Worm (Caenorhabditis elegans): Measurements from ENCODE around the gene F56H9.9.

F56H9.9 gene

ce11 chrV:12588030-12588429, 36.2 kb downstream of the F56H9.9 start, which contains the start of gene C14C10.1:
Gene C14C10.1 (plus strand): TSS chrV:12588330.
- TF ChIP-seq nhr-237 (tag; optimal IDR thresholded peaks at IDR 0.05): no peak
- TF ChIP-seq ceh-83 (GFP tag; optimal IDR thresholded peaks at IDR 0.05): no peak
- TF ChIP-seq elt-1 (tag; optimal IDR thresholded peaks at IDR 0.05; ENCODE audit: borderline replicate concordance, insufficient read depth): no peak

ce11 chrV:12586793-12587192, 37.5 kb downstream of the F56H9.9 start:
- no peak for TF ChIP-seq elt-1 (tag; optimal IDR thresholded peaks at IDR 0.05; ENCODE audit: borderline replicate concordance, insufficient read depth)
- TF ChIP-seq mls-2 (tag; optimal IDR thresholded peaks at IDR 0.05): no peak
- no peak for TF ChIP-seq mab-5 (tag; optimal IDR thresholded peaks at IDR 0.05)
- TF ChIP-seq pha-4 (tag; optimal IDR thresholded peaks at IDR 0.05): no peak
- TF ChIP-seq sptf-1 (tag; optimal IDR thresholded peaks at IDR 0.05): no peak
- no peak for TF ChIP-seq ztf-11 (tag; optimal IDR thresholded peaks at IDR 0.05)
- TF ChIP-seq flh-1 (GFP tag; optimal IDR thresholded peaks at IDR 0.05): no peak
- no peak for TF ChIP-seq elt-3 (tag; optimal IDR thresholded peaks at IDR 0.05)
- no peak for TF ChIP-seq lin-13 (tag; optimal IDR thresholded peaks at IDR 0.05)

- TF ChIP-seq sptf-1 (tag; optimal IDR thresholded peaks at IDR 0.05) (no peak), pha-4 (tag; optimal IDR thresholded peaks at IDR 0.05) (no peak), lsy-2 (tag; optimal IDR thresholded peaks at IDR 0.05) (no peak), elt-3 (tag; optimal IDR thresholded peaks at IDR 0.05) (no peak), unc-39 (tag; optimal IDR thresholded peaks at IDR 0.05) (no peak), blmp-1 (tag; optimal IDR thresholded peaks at IDR 0.05) (no peak), nhr-237 (tag; optimal IDR thresholded peaks at IDR 0.05) (no peak), nhr-76 (tag; optimal IDR thresholded peaks at IDR 0.05) (no peak), bed-3 (GFP tag; optimal IDR thresholded peaks at IDR 0.05) (no peak), lin-13 (tag; optimal IDR thresholded peaks at IDR 0.05) (no peak), mab-5 (tag; optimal IDR thresholded peaks at IDR 0.05) (no peak)
Observed at ce11 chrV:12584771-12585170, 39.5 kb downstream of the F56H9.9 start.

ce11 chrV:12583421-12583820, 40.9 kb downstream of the F56H9.9 start:
- TF ChIP-seq ces-1 (GFP tag; optimal IDR thresholded peaks at IDR 0.05) (peak; percentile 94), unc-39 (tag; optimal IDR thresholded peaks at IDR 0.05) (no peak)

- TF ChIP-seq ceh-39 (tag; optimal IDR thresholded peaks at IDR 0.05) (no peak), nhr-2 (tag; optimal IDR thresholded peaks at IDR 0.05) (no peak), sptf-1 (tag; optimal IDR thresholded peaks at IDR 0.05) (no peak), blmp-1 (tag; optimal IDR thresholded peaks at IDR 0.05) (no peak), lsy-2 (tag; optimal IDR thresholded peaks at IDR 0.05) (no peak), elt-1 (tag; optimal IDR thresholded peaks at IDR 0.05; ENCODE audit: borderline replicate concordance, insufficient read depth) (no peak), zip-8 (tag; optimal IDR thresholded peaks at IDR 0.05) (no peak), mep-1 (tag; optimal IDR thresholded peaks at IDR 0.05) (no peak), unc-39 (tag; optimal IDR thresholded peaks at IDR 0.05) (no peak), flh-1 (GFP tag; optimal IDR thresholded peaks at IDR 0.05) (no peak), sem-2 (GFP tag; optimal IDR thresholded peaks at IDR 0.05) (no peak), unc-120 (tag; optimal IDR thresholded peaks at IDR 0.05; ENCODE audit: poor library complexity, severe bottlenecking) (no peak), unc-62 (GFP tag; optimal IDR thresholded peaks at IDR 0.05) (no peak), drap-1 (GFP tag; optimal IDR thresholded peaks at IDR 0.05) (no peak)
Observed at ce11 chrV:12579299-12579698, 45.0 kb downstream of the F56H9.9 start, which contains the start of gene E02A10.3. Gene E02A10.3 (plus strand): TSS chrV:12579599.

ce11 chrV:12576495-12576947, 47.8 kb downstream of the F56H9.9 start, which contains the start of gene grl-23:
Gene grl-23 (minus strand): TSS chrV:12576897.
- TF ChIP-seq nhr-237 (tag; optimal IDR thresholded peaks at IDR 0.05) (no peak), unc-120 (tag; optimal IDR thresholded peaks at IDR 0.05; ENCODE audit: poor library complexity, severe bottlenecking) (no peak), flh-1 (GFP tag; optimal IDR thresholded peaks at IDR 0.05) (no peak), nhr-76 (tag; optimal IDR thresholded peaks at IDR 0.05) (no peak), mep-1 (tag; optimal IDR thresholded peaks at IDR 0.05) (no peak), ceh-43 (GFP tag; optimal IDR thresholded peaks at IDR 0.05) (no peak), ham-2 (GFP tag; optimal IDR thresholded peaks at IDR 0.05) (no peak), lsy-2 (tag; optimal IDR thresholded peaks at IDR 0.05) (no peak), cnd-1 (tag; optimal IDR thresholded peaks at IDR 0.05) (no peak), lin-13 (tag; optimal IDR thresholded peaks at IDR 0.05) (no peak), mab-5 (tag; optimal IDR thresholded peaks at IDR 0.05) (no peak), nhr-2 (tag; optimal IDR thresholded peaks at IDR 0.05) (no peak), M03D4.4 (tag; optimal IDR thresholded peaks at IDR 0.05) (no peak), unc-39 (tag; optimal IDR thresholded peaks at IDR 0.05) (no peak), pha-4 (tag; optimal IDR thresholded peaks at IDR 0.05) (no peak), zip-8 (tag; optimal IDR thresholded peaks at IDR 0.05) (no peak)
